Fruit fly (Drosophila melanogaster) Kc167 (cell line): Measurements from ENCODE around the gene CG31183.

ENCODE experiments used
- Myc ChIP-seq: fragments of >200 bp; optimal IDR thresholded peaks from 2 replicates; lab custom pipeline; 2017; ENCODE audit warnings: missing external identifiers
- Sin3A ChIP-seq: fragments of >200 bp; optimal IDR thresholded peaks from 2 replicates; lab custom pipeline; 2018; ENCODE audit warnings: missing external identifiers
- h ChIP-seq: fragments of >200 bp; optimal IDR thresholded peaks from 3 replicates; lab custom pipeline; 2018; ENCODE audit warnings: missing external identifiers
- insv ChIP-seq: fragments of >200 bp; optimal IDR thresholded peaks from 3 replicates; lab custom pipeline; 2018; ENCODE audit warnings: missing external identifiers
- psq ChIP-seq: fragments of >200 bp; optimal IDR thresholded peaks from 2 replicates; lab custom pipeline; 2017; ENCODE audit warnings: missing external identifiers
- ttk ChIP-seq: sonication (Bioruptor generic); optimal IDR thresholded peaks from 2 replicates; lab custom pipeline; 2017; ENCODE audit warnings: missing external identifiers

Gene CG31183

DNA sequence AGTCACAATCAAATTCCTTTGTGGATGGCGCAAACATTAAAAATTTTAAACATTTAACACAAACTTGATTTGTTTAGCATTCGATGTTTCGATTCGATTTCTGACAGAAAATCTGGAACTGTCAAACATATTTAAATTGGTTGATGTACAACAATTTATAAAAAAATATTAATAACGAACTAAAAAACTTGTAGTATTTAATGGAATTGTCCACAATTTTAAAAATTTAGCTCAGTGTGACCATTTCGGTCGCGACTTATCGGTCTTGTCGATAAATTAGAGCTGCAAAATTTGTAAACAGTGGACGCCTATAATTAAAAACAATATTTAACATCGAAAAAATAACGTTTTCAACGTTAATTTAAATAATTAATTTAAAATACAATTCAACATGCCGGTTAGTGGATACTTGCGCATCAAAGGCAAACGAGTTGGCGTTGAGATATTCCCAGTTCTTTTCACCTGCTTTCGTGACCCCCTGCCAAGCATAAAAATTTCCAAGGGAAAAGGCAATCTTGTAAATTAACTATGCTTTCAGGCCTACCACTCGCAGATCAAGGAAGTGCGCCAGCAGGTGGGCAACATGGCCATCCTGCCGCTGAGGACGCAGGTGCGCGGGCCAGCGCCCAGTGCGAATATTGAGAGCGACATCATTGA is 41.2 kb downstream of the CG31183 start, which contains the start of the genes CG43317 and Arpc3A:
TSS of gene CG43317 (minus strand) at position 51 of the 657 bp plus-strand sequence.
TSS of gene Arpc3A (plus strand) at position 274 of the 657 bp plus-strand sequence.
- TF ChIP-seq insv: no peak
- no peak for TF ChIP-seq Myc (lab: Kevin White, UChicago)
- no peak for TF ChIP-seq h
- TF ChIP-seq psq (lab: Kevin White, UChicago): no peak
- no peak for TF ChIP-seq ttk
- no peak for TF ChIP-seq Sin3A (lab: Kevin White, UChicago)

DNA sequence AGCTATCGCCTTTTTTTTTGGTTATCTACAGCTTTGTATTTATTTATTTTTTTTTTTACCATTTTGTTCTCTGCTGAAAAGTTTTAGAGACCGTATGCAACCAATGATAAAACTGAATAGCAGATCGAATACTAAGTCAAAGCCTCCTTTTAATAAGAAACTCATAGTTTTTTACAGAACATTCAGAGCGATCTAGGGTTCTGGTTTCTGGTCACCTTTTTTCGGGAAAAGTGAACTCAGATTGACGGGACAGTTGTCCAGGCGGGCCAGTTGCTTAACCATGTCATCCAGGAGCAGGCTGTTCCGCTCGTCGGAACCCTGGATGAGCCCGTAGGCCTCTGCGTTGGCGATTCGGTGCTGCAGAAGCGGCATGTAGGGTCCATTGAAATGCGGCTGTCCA is 42.4 kb downstream of the CG31183 start, which contains the start of gene CG43318:
TSS of gene CG43318 (minus strand) at position 101 of the 400 bp plus-strand sequence.
- TF ChIP-seq psq (lab: Kevin White, UChicago) (no peak), insv (no peak), Sin3A (lab: Kevin White, UChicago) (no peak), Myc (lab: Kevin White, UChicago) (no peak), ttk (no peak), h (no peak)

DNA sequence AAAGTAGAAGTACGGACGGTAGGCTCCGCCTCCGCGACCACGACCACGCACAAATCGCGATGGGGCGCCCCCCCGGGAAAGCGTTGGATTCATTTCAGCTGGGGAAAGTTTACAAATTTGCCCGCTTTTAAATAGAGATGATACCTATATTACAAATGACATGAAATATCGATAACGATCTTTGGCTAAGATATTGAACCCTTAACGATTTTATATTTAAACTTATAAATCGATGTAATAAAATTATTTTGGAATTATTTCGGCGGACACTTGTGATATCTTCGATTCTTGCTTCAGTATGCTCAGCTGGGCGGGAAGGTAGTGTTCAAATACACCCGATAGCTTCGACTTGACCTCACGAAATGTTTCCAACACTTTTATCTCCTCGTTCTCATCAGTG is 43.2 kb downstream of the CG31183 start, which contains the start of gene rec:
TSS of gene rec (minus strand) at position 108 of the 400 bp plus-strand sequence.
- TF ChIP-seq h (no peak), psq (lab: Kevin White, UChicago) (no peak), Sin3A (lab: Kevin White, UChicago) (no peak), ttk (no peak), insv (no peak), Myc (lab: Kevin White, UChicago) (no peak)

DNA sequence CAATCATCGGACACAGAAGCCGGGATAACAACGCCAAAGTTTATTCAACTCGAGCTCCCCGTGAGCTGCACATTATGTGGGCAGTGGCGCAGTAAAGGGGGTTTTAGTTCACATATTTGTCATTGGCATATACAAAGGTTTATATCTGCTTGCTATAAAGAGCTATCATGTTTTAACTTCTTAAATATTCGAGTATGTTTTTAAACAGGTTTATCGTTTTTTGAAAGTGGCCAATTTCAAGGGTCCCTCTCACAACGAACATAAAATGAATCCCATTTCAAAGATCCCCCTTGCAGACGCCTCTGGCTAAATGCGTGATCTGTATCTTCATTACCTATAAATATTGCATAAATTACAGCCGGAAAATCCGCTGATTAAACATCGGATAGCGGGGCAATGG is 48.2 kb downstream of the CG31183 start:
- TF ChIP-seq Sin3A (lab: Kevin White, UChicago): no peak
- no peak for TF ChIP-seq insv
- TF ChIP-seq h: no peak
- TF ChIP-seq Myc (lab: Kevin White, UChicago): no peak
- TF ChIP-seq psq (lab: Kevin White, UChicago): no peak
- no peak for TF ChIP-seq ttk

DNA sequence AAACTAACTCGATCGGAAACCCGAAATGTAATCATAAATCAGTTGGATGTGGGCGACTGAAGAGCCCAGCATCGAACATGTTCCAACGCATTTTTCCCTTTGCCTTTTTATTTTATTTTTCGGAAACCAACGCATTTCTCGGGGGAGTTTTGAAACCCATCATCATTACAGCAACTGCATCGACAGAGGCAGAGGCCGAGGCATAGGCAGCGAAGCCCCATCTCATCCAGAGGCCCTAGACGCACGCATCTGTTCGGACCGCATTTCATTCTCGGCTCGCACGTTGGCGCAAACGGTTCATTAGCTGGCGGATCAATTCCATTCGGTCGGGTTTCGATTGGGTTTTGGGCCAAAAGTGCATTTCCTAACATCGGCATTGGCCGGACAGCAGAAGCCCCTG is 50.2 kb downstream of the CG31183 start, which contains the start of gene CG4576:
TSS of gene CG4576 (plus strand) at position 227 of the 400 bp plus-strand sequence.
- no peak for TF ChIP-seq Sin3A (lab: Kevin White, UChicago)
- no peak for TF ChIP-seq insv
- TF ChIP-seq h: no peak
- TF ChIP-seq ttk: no peak
- TF ChIP-seq Myc (lab: Kevin White, UChicago): no peak
- TF ChIP-seq psq (lab: Kevin White, UChicago): no peak

DNA sequence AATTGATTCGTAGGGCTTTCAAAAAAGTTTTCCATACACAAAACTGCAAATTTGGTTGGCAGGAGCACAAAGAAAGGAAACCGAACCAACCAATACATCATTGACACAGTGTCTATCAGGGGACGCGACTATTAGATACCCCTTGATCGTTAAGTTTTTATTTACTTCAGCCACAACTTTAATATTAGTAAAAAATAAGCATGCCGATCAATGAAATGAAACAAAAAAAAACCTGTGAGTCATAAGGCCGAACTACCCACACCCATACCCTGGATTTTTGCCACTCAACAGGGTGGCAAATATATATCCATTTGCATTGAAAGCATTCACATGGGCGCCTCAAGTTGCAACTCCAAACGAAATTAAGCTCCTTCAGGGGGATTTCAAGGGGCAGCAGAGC is 59.5 kb downstream of the CG31183 start:
- TF ChIP-seq ttk: no peak
- no peak for TF ChIP-seq psq (lab: Kevin White, UChicago)
- no peak for TF ChIP-seq Myc (lab: Kevin White, UChicago)
- TF ChIP-seq h: no peak
- TF ChIP-seq insv: no peak
- TF ChIP-seq Sin3A (lab: Kevin White, UChicago): no peak

DNA sequence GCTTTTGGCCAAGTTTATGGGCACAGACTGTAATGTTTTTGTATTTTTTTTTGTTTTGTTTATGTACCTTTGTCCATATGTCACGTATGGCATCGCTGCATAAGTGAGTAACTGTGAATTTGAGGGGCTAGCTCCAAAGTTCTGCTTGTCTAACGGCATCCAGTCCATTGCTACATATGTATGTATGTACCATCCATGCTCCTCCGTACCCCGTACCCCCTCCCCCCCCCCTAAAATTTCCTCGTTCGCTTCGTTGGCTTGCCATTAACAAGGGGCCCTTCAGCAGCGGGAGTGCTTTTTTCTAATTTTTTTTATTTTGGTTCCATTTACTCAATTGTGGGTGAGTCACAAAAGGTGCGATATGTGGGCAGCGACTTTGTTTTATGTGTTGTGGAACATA is 61.6 kb downstream of the CG31183 start:
- no peak for TF ChIP-seq Myc (lab: Kevin White, UChicago)
- TF ChIP-seq insv: no peak
- TF ChIP-seq ttk: no peak
- TF ChIP-seq Sin3A (lab: Kevin White, UChicago): no peak
- TF ChIP-seq psq (lab: Kevin White, UChicago): no peak
- TF ChIP-seq h: no peak

DNA sequence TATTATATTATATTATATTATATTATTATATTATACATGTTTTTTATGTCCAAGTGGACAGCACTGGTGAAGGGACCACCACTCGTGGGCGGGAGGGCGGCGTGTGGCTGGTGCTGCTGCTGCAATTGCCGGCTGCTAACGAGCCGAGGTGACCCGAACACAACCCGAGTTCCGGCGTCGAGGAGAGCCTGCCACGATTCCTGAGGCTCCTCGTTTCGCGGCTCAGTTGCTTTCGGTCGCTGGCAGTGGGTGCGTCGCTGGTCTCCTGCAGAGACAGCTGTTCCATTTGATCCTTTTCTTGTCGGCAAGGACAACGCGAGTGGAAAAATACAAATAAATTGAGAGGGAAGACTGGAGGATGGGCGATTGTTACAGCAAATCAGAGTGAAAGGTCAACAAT is 65.4 kb downstream of the CG31183 start:
- TF ChIP-seq ttk (no peak), Myc (lab: Kevin White, UChicago) (no peak), insv (no peak), Sin3A (lab: Kevin White, UChicago) (no peak), psq (lab: Kevin White, UChicago) (no peak), h (no peak)

DNA sequence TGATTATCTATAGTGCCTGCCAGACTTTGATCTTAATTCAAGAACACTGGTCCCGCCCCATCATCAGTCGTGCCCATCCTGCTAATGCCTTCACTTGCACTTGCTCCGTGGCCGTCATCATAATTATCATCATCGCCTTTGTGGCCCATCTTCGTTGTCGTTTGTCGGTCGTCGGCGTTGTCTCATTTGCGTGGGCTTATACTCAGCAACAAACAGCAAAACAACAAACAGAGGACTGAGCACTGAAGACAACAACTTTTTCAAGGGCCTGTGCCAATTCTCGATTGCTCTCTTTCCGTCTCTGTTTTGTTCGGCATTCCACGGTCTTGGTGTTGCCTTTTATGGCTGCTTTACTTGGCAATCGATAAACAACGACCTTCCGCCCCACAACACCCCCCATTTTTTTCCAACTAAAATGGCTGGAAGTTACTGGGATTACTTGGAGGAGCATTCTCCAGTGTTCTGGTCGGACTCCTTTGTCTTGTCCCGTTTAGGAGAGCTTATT is 67.8 kb downstream of the CG31183 start:
- TF ChIP-seq insv: no peak
- TF ChIP-seq h: no peak
- no peak for TF ChIP-seq psq (lab: Kevin White, UChicago)
- no peak for TF ChIP-seq Sin3A (lab: Kevin White, UChicago)
- no peak for TF ChIP-seq Myc (lab: Kevin White, UChicago)
- TF ChIP-seq ttk: no peak
